Worm (Caenorhabditis elegans): ENCODE results near the gene srd-5.

DNA sequence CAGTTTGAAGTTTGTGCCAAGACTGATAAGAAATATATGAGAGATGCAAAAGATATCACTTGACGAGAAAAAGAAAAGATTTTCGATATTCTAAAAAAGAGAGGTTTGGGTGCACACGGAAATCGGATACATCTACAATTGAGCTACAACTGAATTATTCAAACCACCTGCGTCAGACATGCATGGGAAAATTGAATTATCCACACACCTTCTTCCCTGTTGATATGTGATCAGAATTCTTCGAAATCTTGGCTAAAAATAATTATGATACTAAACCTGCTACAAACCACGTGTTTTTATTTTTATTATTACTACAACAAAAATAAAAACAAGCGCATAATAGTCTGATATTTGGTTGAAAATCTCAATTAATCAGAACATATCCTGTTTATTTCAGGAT, 16.1 kb downstream of the srd-5 start:
- TF ChIP-seq ceh-82 (tag; optimal IDR thresholded peaks at IDR 0.05) (no peak), nhr-76 (tag; optimal IDR thresholded peaks at IDR 0.05) (no peak), sea-2 (GFP tag; optimal IDR thresholded peaks at IDR 0.05) (no peak), elt-1 (tag; optimal IDR thresholded peaks at IDR 0.05) (no peak), elt-3 (tag; optimal IDR thresholded peaks at IDR 0.05) (no peak), nhr-77 (tag; optimal IDR thresholded peaks at IDR 0.05) (no peak), eor-1 (tag; optimal IDR thresholded peaks at IDR 0.05) (no peak)
